Worm (Caenorhabditis elegans) whole organism, L4/young adult: ENCODE measurements around the gene Y54H5A.2.

Experiments
- W03F9.2 ChIP-seq: fragments of 150-350 bp; optimal IDR thresholded peaks from 2 replicates; lab custom pipeline; 2014; ENCODE audit warnings: missing biosample characterization, missing genetic modification characterization
- dao-5 ChIP-seq: sonication (generic microtip); optimal IDR thresholded peaks from 2 replicates; lab custom pipeline; 2016; ENCODE audit warnings: missing genotype, missing genetic modification characterization, moderate library complexity, missing compliant biosample characterization
- him-1 ChIP-seq: sonication (generic microtip); optimal IDR thresholded peaks from 2 replicates; lab custom pipeline; 2016; ENCODE audit warnings: missing genotype, missing genetic modification reagents, missing genetic modification characterization, missing compliant biosample characterization

DNA sequence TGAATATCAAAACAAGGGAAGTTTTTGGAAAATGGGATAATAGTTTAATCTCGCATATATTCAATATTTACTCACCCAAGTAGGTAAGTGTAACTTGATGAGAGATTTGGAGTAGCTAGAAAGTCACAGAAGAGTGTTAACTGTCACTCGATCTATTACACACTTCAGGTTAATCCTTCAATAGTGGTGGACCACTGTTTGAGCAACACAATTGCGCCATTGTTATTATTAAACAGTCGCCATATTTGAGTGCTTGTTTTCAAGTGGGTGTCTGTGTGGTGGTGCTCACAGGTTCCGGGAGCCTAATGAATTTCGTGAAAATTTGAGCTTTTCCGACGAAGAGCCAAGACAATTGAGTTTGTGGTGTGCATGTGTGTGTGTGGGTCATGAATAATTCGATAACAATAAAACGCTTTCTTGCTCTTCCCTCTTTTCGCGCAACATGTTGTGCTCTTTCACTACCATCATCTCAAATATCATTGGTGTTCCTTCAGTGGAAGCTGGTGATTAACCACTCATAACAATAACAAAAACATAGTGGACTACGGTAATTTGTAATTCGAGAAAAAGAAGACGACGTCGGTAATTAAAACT lies 10.3 kb downstream of the Y54H5A.2 start:
- TF ChIP-seq dao-5 (tag; lab: Kevin White, UChicago): no peak
- TF ChIP-seq him-1 (tag; lab: Kevin White, UChicago): no peak
- TF ChIP-seq W03F9.2 (tag; lab: Kevin White, UChicago): no peak
